Fruit fly (Drosophila melanogaster): ENCODE measurements around the gene CG32856.

The CG32856 gene

dm6 chr3R:16014573-16014972 lies 49.4 kb upstream of the CG32856 start (continued):
- TF ChIP-seq CG7357 (GFP tag; IDR thresholded peaks at IDR 0.05) = 0 out of 3 replicates have a peak, but pooled peaks have one; percentile 19
- no peak for TF ChIP-seq CG8089 (GFP tag; optimal IDR thresholded peaks at IDR 0.05)
- TF ChIP-seq bigmax (GFP tag; optimal IDR thresholded peaks at IDR 0.05) = no peak
- TF ChIP-seq CG15514 (GFP tag; optimal IDR thresholded peaks at IDR 0.05) = no peak
- no peak for TF ChIP-seq CG10209 (GFP tag; optimal IDR thresholded peaks at IDR 0.05)
- no peak for TF ChIP-seq Taf1 (GFP tag; IDR thresholded peaks at IDR 0.05)
- TF ChIP-seq grn (GFP tag; optimal IDR thresholded peaks at IDR 0.05) = peak; percentile 77
- no peak for TF ChIP-seq Oli (tag; optimal IDR thresholded peaks at IDR 0.05)
- no peak for TF ChIP-seq chn (GFP tag; optimal IDR thresholded peaks at IDR 0.05)

DNA sequence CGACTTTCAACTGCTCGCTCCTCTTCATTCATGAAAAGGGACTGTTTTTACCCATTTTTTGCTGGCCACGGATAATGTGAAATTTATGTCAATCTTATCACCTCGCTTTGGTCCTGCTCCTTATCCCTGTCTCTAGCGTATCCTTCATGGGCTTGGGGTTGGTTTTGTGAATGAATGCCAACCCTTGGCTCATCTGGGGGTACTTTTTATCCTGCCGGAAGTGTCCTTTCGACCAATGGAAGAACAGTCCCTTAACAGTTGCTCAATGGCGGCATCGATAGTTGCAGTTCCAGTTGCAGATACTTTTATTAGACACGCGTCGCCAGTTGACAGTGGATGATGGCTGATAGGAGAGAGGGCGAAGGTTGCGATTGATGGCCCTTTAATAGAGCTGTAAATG lies 48.4 kb upstream of the CG32856 start:
- TF ChIP-seq CG10267 (tag; optimal IDR thresholded peaks at IDR 0.05) (no peak), Nf-YB (GFP tag; optimal IDR thresholded peaks at IDR 0.05) (peak; percentile 94), CG5953 (GFP tag; IDR thresholded peaks at IDR 0.05) (no peak), NfI (GFP tag; optimal IDR thresholded peaks at IDR 0.05) (no peak), seq (GFP tag; IDR thresholded peaks at IDR 0.05) (peak; percentile 58; the same call in 1 of the 2 replicates), CG12104 (GFP tag; optimal IDR thresholded peaks at IDR 0.05) (no peak), CG11696 (GFP tag; IDR thresholded peaks at IDR 0.05) (no peak), Nf-YC (tag; optimal IDR thresholded peaks at IDR 0.05) (peak; percentile 90), gce (GFP tag; IDR thresholded peaks at IDR 0.05) (no peak), insv (GFP tag; optimal IDR thresholded peaks at IDR 0.05) (no peak), Dek (tag; optimal IDR thresholded peaks at IDR 0.05) (no peak), Ets65A (GFP tag) (peak; percentile 38), disco-r (GFP tag; optimal IDR thresholded peaks at IDR 0.05) (no peak), dmrt99B (tag; optimal IDR thresholded peaks at IDR 0.05) (no peak), CG16813 (GFP tag; IDR thresholded peaks at IDR 0.05; ENCODE audit: partially characterized antibody) (no peak)

DNA sequence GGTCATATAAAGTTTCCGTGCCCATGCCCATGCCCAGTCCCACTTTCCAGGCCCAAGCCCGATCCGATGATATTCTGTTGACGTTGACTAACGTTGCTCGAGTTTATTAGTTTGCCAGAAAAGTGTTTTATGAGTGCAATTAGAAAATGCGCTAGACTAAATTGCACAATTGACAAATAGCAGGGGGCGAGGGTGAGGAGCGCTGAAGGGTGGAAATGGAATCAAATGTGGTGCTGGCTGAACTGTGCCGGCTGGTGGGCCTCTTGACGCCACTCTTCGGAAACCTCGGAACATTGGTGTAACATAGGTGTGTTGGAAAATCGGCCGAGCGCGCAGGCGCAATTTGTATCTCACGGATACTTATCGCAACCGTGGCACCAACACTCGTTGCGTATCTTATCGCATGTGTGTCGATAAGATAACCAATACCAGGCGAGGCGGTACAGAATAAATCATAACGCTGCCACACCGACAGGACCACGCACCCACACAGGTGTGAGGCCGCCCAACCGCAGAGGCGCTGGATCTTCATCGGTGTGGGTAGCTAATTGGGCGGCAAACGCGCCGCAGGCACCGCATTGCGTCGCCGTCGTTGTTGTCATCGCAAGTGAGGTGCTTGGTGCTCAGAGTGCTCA lies 46.7 kb upstream of the CG32856 start:
- no peak for TF ChIP-seq D19B (GFP tag; optimal IDR thresholded peaks at IDR 0.05)
- TF ChIP-seq Hmr (GFP tag; optimal IDR thresholded peaks at IDR 0.05) = peak; percentile 20
- TF ChIP-seq pnt (GFP tag; optimal IDR thresholded peaks at IDR 0.05) = no peak
- peak; percentile 41 for TF ChIP-seq sens (GFP tag)
- TF ChIP-seq chif (GFP tag; optimal IDR thresholded peaks at IDR 0.05) = no peak
- TF ChIP-seq CG3726 (GFP tag; IDR thresholded peaks at IDR 0.05) = no peak
- TF ChIP-seq CG18764 (GFP tag; optimal IDR thresholded peaks at IDR 0.05) = no peak
- peak; percentile 39 for TF ChIP-seq wek (GFP tag; optimal IDR thresholded peaks at IDR 0.05)
- peak; percentile 29 for TF ChIP-seq HHEX (GFP tag; optimal IDR thresholded peaks at IDR 0.05)
- no peak for TF ChIP-seq lilli (GFP tag; optimal IDR thresholded peaks at IDR 0.05)
- TF ChIP-seq Med (GFP tag) = peak; percentile 64
- TF ChIP-seq CG6683 (GFP tag; optimal IDR thresholded peaks at IDR 0.05) = no peak
- peak; percentile 36 for TF ChIP-seq CG6254 (GFP tag; optimal IDR thresholded peaks at IDR 0.05)
- TF ChIP-seq CG6791 (GFP tag; IDR thresholded peaks at IDR 0.05; ENCODE audit: partially characterized antibody) = no peak
- peak; percentile 21 for TF ChIP-seq CG6854 (GFP tag; optimal IDR thresholded peaks at IDR 0.05)
- TF ChIP-seq GATAe (GFP tag; conservative IDR thresholded peaks at IDR 0.05) = peak; percentile 100
- TF ChIP-seq CG13624 (GFP tag; optimal IDR thresholded peaks at IDR 0.05) = no peak
- peak; percentile 33 for TF ChIP-seq ash1 (GFP tag; optimal IDR thresholded peaks at IDR 0.05)
- no peak for TF ChIP-seq org-1 (GFP tag; optimal IDR thresholded peaks at IDR 0.05)
- TF ChIP-seq Stat92E (GFP tag; optimal IDR thresholded peaks at IDR 0.05) = no peak
- no peak for TF ChIP-seq zen (tag; optimal IDR thresholded peaks at IDR 0.05)
- TF ChIP-seq nerfin-1 (tag; optimal IDR thresholded peaks at IDR 0.05) = peak; percentile 25
- peak; percentile 2 for TF ChIP-seq PHDP (tag; optimal IDR thresholded peaks at IDR 0.05)
- TF ChIP-seq sug (tag; optimal IDR thresholded peaks at IDR 0.05) = peak; percentile 83

Measured in whole organism, embryonic.